Fruit fly (Drosophila melanogaster) whole organism, embryonic: Measurements from ENCODE around the gene CG34274.

Experiments
- CG10267 ChIP-seq: fragments of 200-800 bp; sonication (Bioruptor generic); optimal IDR thresholded peaks from 2 replicates; lab custom pipeline; 2018; ENCODE audit warnings: missing biosample characterization, mild to moderate bottlenecking, missing genetic modification characterization, moderate library complexity
- CG10366 ChIP-seq: fragments of 200-800 bp; sonication (Bioruptor generic); IDR thresholded peaks from 2 replicates; pipeline ENCODE4 v1.3.6; 2022; ENCODE audit warnings: missing biosample characterization, missing genetic modification characterization
- CG10462 ChIP-seq: fragments of 200-800 bp; sonication (Bioruptor generic); optimal IDR thresholded peaks from 2 replicates; lab custom pipeline; 2016; ENCODE audit warnings: missing biosample characterization, missing genetic modification characterization
- CG13424 ChIP-seq: fragments of 200-800 bp; sonication (Bioruptor generic); optimal IDR thresholded peaks from 2 replicates; lab custom pipeline; 2019; ENCODE audit warnings: missing biosample characterization, mild to moderate bottlenecking, missing genetic modification characterization, moderate library complexity
- CG13775 ChIP-seq: fragments of 200-800 bp; sonication (Bioruptor generic); optimal IDR thresholded peaks from 3 replicates; lab custom pipeline; 2017; ENCODE audit warnings: missing biosample characterization, mild to moderate bottlenecking, missing genetic modification characterization
- CG30431 ChIP-seq: fragments of 200-800 bp; sonication (Bioruptor generic); optimal IDR thresholded peaks from 2 replicates; lab custom pipeline; 2017; ENCODE audit warnings: missing biosample characterization, missing genetic modification characterization
- CG31365 ChIP-seq: fragments of 200-800 bp; sonication (Bioruptor generic); optimal IDR thresholded peaks from 2 replicates; lab custom pipeline; 2018; ENCODE audit warnings: missing biosample characterization, mild to moderate bottlenecking, missing genetic modification characterization
- CG32767 ChIP-seq: fragments of 200-800 bp; sonication (Bioruptor generic); IDR thresholded peaks from 2 replicates; pipeline ENCODE4 v1.3.6; 2022; ENCODE audit warnings: missing biosample characterization, missing genetic modification characterization
- CG6175 ChIP-seq: fragments of 200-800 bp; sonication (Bioruptor generic); IDR thresholded peaks from 3 replicates; pipeline ENCODE4 v1.3.6; 2022; ENCODE audit warnings: missing biosample characterization, missing genetic modification characterization
- D ChIP-seq, 2 experiments: fragments of 200-800 bp in 1 of 2; fragments of >200 bp in 1 of 2; sonication (Bioruptor generic) in 1 of 2; optimal IDR thresholded peaks; 2 replicates in 1 of 2; 3 replicates in 1 of 2; lab custom pipeline; 2017; ENCODE audit warnings: mild to moderate bottlenecking in 1 of 2, missing biosample characterization in 1 of 2, missing genetic modification characterization in 1 of 2, missing genetic modification reagents in 1 of 2
- Dek ChIP-seq: fragments of 200-800 bp; sonication (Bioruptor generic); optimal IDR thresholded peaks from 3 replicates; lab custom pipeline; 2019; ENCODE audit warnings: missing biosample characterization, mild to moderate bottlenecking, missing genetic modification characterization, moderate library complexity
- Hand ChIP-seq: fragments of 200-800 bp; sonication (Bioruptor generic); optimal IDR thresholded peaks from 2 replicates; lab custom pipeline; 2017; ENCODE audit warnings: mild to moderate bottlenecking, missing biosample characterization, missing genetic modification reagents, missing genetic modification characterization
- Rfx ChIP-seq: fragments of 200-800 bp; sonication (Bioruptor generic); IDR thresholded peaks from 2 replicates; pipeline ENCODE4 v1.3.6; 2022; ENCODE audit warnings: missing biosample characterization, missing genetic modification characterization
- ac ChIP-seq: fragments of 200-800 bp; sonication (Bioruptor generic); optimal IDR thresholded peaks from 3 replicates; lab custom pipeline; 2017; ENCODE audit warnings: missing biosample characterization, mild to moderate bottlenecking, missing genetic modification characterization
- br ChIP-seq: fragments of >200 bp; optimal IDR thresholded peaks from 2 replicates; lab custom pipeline; 2017
- chif ChIP-seq, 2 experiments: fragments of 200-800 bp; sonication (Bioruptor generic); optimal IDR thresholded peaks; 3 replicates each; lab custom pipeline; 2016; ENCODE audit warnings: missing biosample characterization in 2 of 2, missing genetic modification characterization in 2 of 2
- fd64A ChIP-seq: fragments of 200-800 bp; sonication (Bioruptor generic); optimal IDR thresholded peaks from 3 replicates; lab custom pipeline; 2018; ENCODE audit warnings: missing biosample characterization, mild to moderate bottlenecking, missing genetic modification characterization
- her ChIP-seq: fragments of 200-800 bp; sonication (Bioruptor generic); optimal IDR thresholded peaks from 2 replicates; lab custom pipeline; 2016; ENCODE audit warnings: missing biosample characterization, missing genetic modification characterization
- inv ChIP-seq: fragments of 200-800 bp; sonication (Bioruptor generic); IDR thresholded peaks from 2 replicates; pipeline ENCODE4 v1.3.6; 2022; ENCODE audit warnings: missing biosample characterization, missing genetic modification characterization; ENCODE audit not compliant: partially characterized antibody
- luna ChIP-seq: fragments of 200-800 bp; sonication (Bioruptor generic); optimal IDR thresholded peaks from 2 replicates; lab custom pipeline; 2016; ENCODE audit warnings: missing biosample characterization, missing genetic modification characterization
- nom ChIP-seq: fragments of 200-800 bp; sonication (Bioruptor generic); optimal IDR thresholded peaks from 2 replicates; lab custom pipeline; 2017; ENCODE audit warnings: missing biosample characterization, missing genetic modification characterization, mild to moderate bottlenecking, moderate library complexity, missing genetic modification reagents
- peb ChIP-seq: fragments of 200-800 bp; sonication (Bioruptor generic); IDR thresholded peaks from 2 replicates; pipeline ENCODE4 v1.3.6; 2022; ENCODE audit warnings: missing biosample characterization, missing genetic modification characterization
- sc ChIP-seq, 3 experiments: fragments of >200 bp in 2 of 3; fragments of 200-800 bp in 1 of 3; sonication (Bioruptor generic) in 1 of 3; optimal IDR thresholded peaks; 2 replicates in 2 of 3; 3 replicates in 1 of 3; lab custom pipeline; 2017; ENCODE audit warnings: mild to moderate bottlenecking in 1 of 3, missing biosample characterization in 1 of 3, missing genetic modification characterization in 1 of 3, missing genetic modification reagents in 1 of 3
- schlank ChIP-seq: fragments of 200-800 bp; sonication (Bioruptor generic); optimal IDR thresholded peaks from 2 replicates; lab custom pipeline; 2018; ENCODE audit warnings: missing biosample characterization, mild to moderate bottlenecking, missing genetic modification characterization
- scrt ChIP-seq: fragments of 200-800 bp; sonication (Bioruptor generic); optimal IDR thresholded peaks from 2 replicates; lab custom pipeline; 2018; ENCODE audit warnings: missing biosample characterization, mild to moderate bottlenecking, missing genetic modification characterization, moderate library complexity
- trem ChIP-seq: fragments of 200-800 bp; optimal IDR thresholded peaks from 3 replicates; lab custom pipeline; 2019; ENCODE audit warnings: missing biosample characterization, mild to moderate bottlenecking, missing genetic modification characterization, moderate library complexity
- tx ChIP-seq: fragments of 200-800 bp; sonication (Bioruptor generic); optimal IDR thresholded peaks from 2 replicates; lab custom pipeline; 2016; ENCODE audit warnings: missing biosample characterization, missing genetic modification characterization
- usp ChIP-seq: fragments of >200 bp; optimal IDR thresholded peaks from 2 replicates; lab custom pipeline; 2017; ENCODE audit warnings: missing biosample characterization, missing genetic modification characterization
- z ChIP-seq: fragments of 200-800 bp; sonication (Bioruptor generic); IDR thresholded peaks from 3 replicates; pipeline ENCODE4 v1.3.6; 2022; ENCODE audit warnings: missing biosample characterization, missing genetic modification characterization

The CG34274 gene

dm6 chr3R:15774128-15774527 is 42.6 kb downstream of the CG34274 start, which contains the start of gene Ttc26:
Gene Ttc26, plus strand, starts transcription at chr3R:15774416.
- TF ChIP-seq Rfx (peak; percentile 61; the same call in 1 of the 2 replicates), luna (no peak), nom (GFP tag; lab: Kevin White, UChicago) (no peak), schlank (tag; lab: Kevin White, UChicago) (no peak), her (GFP tag; lab: Kevin White, UChicago) (no peak), CG31365 (peak; percentile 53), CG6175 (GFP tag; lab: Robert Waterston, UW) (no peak), scrt (peak; percentile 71)

- TF ChIP-seq z (GFP tag; lab: Robert Waterston, UW) (no peak), CG10462 (GFP tag; lab: Kevin White, UChicago) (no peak), usp (GFP tag; lab: Kevin White, UChicago) (no peak), peb (GFP tag; lab: Robert Waterston, UW) (no peak), D (optimal IDR thresholded peaks at IDR 0.05; lab: Kevin White, UChicago) (no peak), D (GFP tag; optimal IDR thresholded peaks at IDR 0.05; lab: Kevin White, UChicago) (no peak), tx (no peak)
These were observed 43.7 kb downstream of the CG34274 start, which contains the start of gene CG45207 for dm6 chr3R:15775242-15775641. Gene CG45207, minus strand, starts transcription at chr3R:15775342.

- TF ChIP-seq chif (GFP tag; optimal IDR thresholded peaks at IDR 0.05; lab: Kevin White, UChicago) (no peak), CG13775 (GFP tag; lab: Kevin White, UChicago) (no peak), sc (optimal IDR thresholded peaks at IDR 0.05; lab: Kevin White, UChicago) (no peak), sc (GFP tag; optimal IDR thresholded peaks at IDR 0.05; lab: Kevin White, UChicago) (no peak), CG30431 (GFP tag; lab: Kevin White, UChicago) (no peak), CG13424 (no peak), fd64A (GFP tag; lab: Kevin White, UChicago) (no peak), inv (GFP tag; lab: Robert Waterston, UW) (no peak), ac (GFP tag; lab: Kevin White, UChicago) (no peak), CG32767 (no peak), br (lab: Kevin White, UChicago) (no peak), trem (tag; lab: Kevin White, UChicago) (no peak), Dek (tag; lab: Kevin White, UChicago) (no peak), CG10267 (tag; lab: Kevin White, UChicago) (no peak), CG10366 (GFP tag; lab: Robert Waterston, UW) (no peak), Rfx (no peak), Hand (no peak)
These were observed 48.0 kb downstream of the CG34274 start, which contains the start of gene CG5614 for dm6 chr3R:15779505-15779904. Gene CG5614, plus strand, starts transcription at chr3R:15779805.
